Fruit fly (Drosophila melanogaster) whole organism, embryonic: ENCODE measurements around the gene CG32040.

ENCODE experiments used
- B-H1 ChIP-seq: fragments of 200-800 bp; sonication (Bioruptor generic); IDR thresholded peaks from 3 replicates; pipeline ENCODE4 v1.3.6; 2022; ENCODE audit warnings: missing biosample characterization, missing genetic modification characterization
- CG10321 ChIP-seq: fragments of 200-800 bp; sonication (Bioruptor generic); IDR thresholded peaks from 2 replicates; pipeline ENCODE4 v1.3.6; 2022; ENCODE audit warnings: missing biosample characterization, missing genetic modification characterization
- CG12236 ChIP-seq: fragments of 200-800 bp; sonication (Bioruptor generic); optimal IDR thresholded peaks from 2 replicates; lab custom pipeline; 2016; ENCODE audit warnings: missing biosample characterization, missing genetic modification characterization
- CG14014 ChIP-seq: fragments of 200-800 bp; sonication (Bioruptor generic); IDR thresholded peaks from 2 replicates; pipeline ENCODE4 v1.3.6; 2022; ENCODE audit warnings: missing biosample characterization, missing genetic modification characterization
- CG14050 ChIP-seq: fragments of 200-800 bp; sonication (Bioruptor generic); IDR thresholded peaks from 3 replicates; pipeline ENCODE4 v1.3.6; 2022; ENCODE audit warnings: missing biosample characterization, missing genetic modification characterization
- CG1647 ChIP-seq: fragments of 200-800 bp; sonication (Bioruptor generic); optimal IDR thresholded peaks from 3 replicates; lab custom pipeline; 2016; ENCODE audit warnings: missing biosample characterization, missing genetic modification characterization
- CG16863 ChIP-seq: fragments of 200-800 bp; sonication (Bioruptor generic); optimal IDR thresholded peaks from 3 replicates; lab custom pipeline; 2016; ENCODE audit warnings: missing biosample characterization, missing genetic modification characterization
- CG2199 ChIP-seq: fragments of 200-800 bp; sonication (Bioruptor generic); IDR thresholded peaks from 3 replicates; pipeline ENCODE4 v1.3.6; 2022; ENCODE audit warnings: missing biosample characterization, missing genetic modification characterization
- CG2678 ChIP-seq: fragments of 200-800 bp; sonication (Bioruptor generic); optimal IDR thresholded peaks from 3 replicates; lab custom pipeline; 2019; ENCODE audit warnings: missing biosample characterization, mild to moderate bottlenecking, missing genetic modification characterization, moderate library complexity
- CG2875 ChIP-seq: fragments of 200-800 bp; sonication (Bioruptor generic); optimal IDR thresholded peaks from 2 replicates; lab custom pipeline; 2017; ENCODE audit warnings: missing biosample characterization, mild to moderate bottlenecking, missing genetic modification characterization, missing genetic modification reagents
- CG32772 ChIP-seq: fragments of 200-800 bp; sonication (Bioruptor generic); IDR thresholded peaks from 2 replicates; pipeline ENCODE4 v1.3.6; 2022; ENCODE audit warnings: missing biosample characterization, missing genetic modification characterization
- CG3995 ChIP-seq: fragments of 200-800 bp; sonication (Bioruptor generic); optimal IDR thresholded peaks from 3 replicates; lab custom pipeline; 2016; ENCODE audit warnings: missing biosample characterization, missing genetic modification characterization
- CG43689 ChIP-seq: fragments of 200-800 bp; sonication (Bioruptor generic); IDR thresholded peaks from 2 replicates; pipeline ENCODE4 v1.3.6; 2022; ENCODE audit warnings: missing biosample characterization, missing genetic modification characterization
- CG4707 ChIP-seq: fragments of 200-800 bp; sonication (Bioruptor generic); optimal IDR thresholded peaks from 2 replicates; lab custom pipeline; 2018; ENCODE audit warnings: missing biosample characterization, mild to moderate bottlenecking, missing genetic modification characterization, moderate library complexity
- CG7357 ChIP-seq: fragments of 200-800 bp; sonication (Bioruptor generic); IDR thresholded peaks from 3 replicates; pipeline ENCODE4 v1.3.6; 2022; ENCODE audit warnings: missing biosample characterization, missing genetic modification characterization
- CG7372 ChIP-seq: fragments of 200-800 bp; sonication (Bioruptor generic); IDR thresholded peaks from 2 replicates; pipeline ENCODE4 v1.3.6; 2022; ENCODE audit warnings: missing biosample characterization, missing genetic modification characterization
- CG8281 ChIP-seq: fragments of 200-800 bp; sonication (Bioruptor generic); optimal IDR thresholded peaks from 2 replicates; lab custom pipeline; 2018; ENCODE audit warnings: missing biosample characterization, mild to moderate bottlenecking, missing genetic modification characterization, moderate library complexity
- CG9817 ChIP-seq: fragments of 200-800 bp; sonication (Bioruptor generic); optimal IDR thresholded peaks from 2 replicates; lab custom pipeline; 2018; ENCODE audit warnings: missing biosample characterization, mild to moderate bottlenecking, missing genetic modification characterization, moderate library complexity
- Fer2 ChIP-seq: fragments of 200-800 bp; sonication (Bioruptor generic); optimal IDR thresholded peaks from 2 replicates; lab custom pipeline; 2018; ENCODE audit warnings: missing biosample characterization, mild to moderate bottlenecking, missing genetic modification characterization, moderate library complexity
- Hey ChIP-seq: fragments of 200-800 bp; sonication (Bioruptor generic); optimal IDR thresholded peaks from 3 replicates; lab custom pipeline; 2018; ENCODE audit warnings: missing biosample characterization, mild to moderate bottlenecking, missing genetic modification characterization
- Hmr ChIP-seq: fragments of 200-800 bp; sonication (Bioruptor generic); optimal IDR thresholded peaks from 3 replicates; lab custom pipeline; 2017; ENCODE audit warnings: mild to moderate bottlenecking, missing biosample characterization, missing genetic modification reagents, missing genetic modification characterization
- Lpt ChIP-seq: fragments of >200 bp; optimal IDR thresholded peaks from 2 replicates; lab custom pipeline; 2018; ENCODE audit warnings: missing biosample characterization, missing genetic modification characterization
- Med ChIP-seq: fragments of 200-800 bp; sonication (Bioruptor generic); peaks from one replicate; lab custom pipeline; 2016; ENCODE audit warnings: missing biosample characterization, missing genetic modification characterization, mild to moderate bottlenecking, inconsistent platforms, moderate library complexity
- Nf-YA ChIP-seq: fragments of 200-800 bp; sonication (Bioruptor generic); IDR thresholded peaks from 2 replicates; pipeline ENCODE4 v1.3.6; 2022; ENCODE audit warnings: missing biosample characterization, missing genetic modification characterization
- PHDP ChIP-seq: fragments of 200-800 bp; sonication (Bioruptor generic); optimal IDR thresholded peaks from 3 replicates; lab custom pipeline; 2018; ENCODE audit warnings: missing biosample characterization, mild to moderate bottlenecking, missing genetic modification characterization, moderate library complexity
- Side ChIP-seq: fragments of 200-800 bp; sonication (Bioruptor generic); optimal IDR thresholded peaks from 2 replicates; lab custom pipeline; 2016; ENCODE audit warnings: missing biosample characterization, missing genetic modification characterization
- Ssrp ChIP-seq: fragments of 200-800 bp; sonication (Bioruptor generic); optimal IDR thresholded peaks from 2 replicates; lab custom pipeline; 2018; ENCODE audit warnings: missing biosample characterization, mild to moderate bottlenecking, missing genetic modification characterization, moderate library complexity
- Trl ChIP-seq, 3 experiments: fragments of >200 bp in 2 of 3; fragments of 200-800 bp in 1 of 3; sonication (Bioruptor generic) in 1 of 3; optimal IDR thresholded peaks; 2 replicates in 1 of 3; 3 replicates in 2 of 3; lab custom pipeline; 2016 to 2017; ENCODE audit warnings: missing biosample characterization in 1 of 3, missing genetic modification characterization in 1 of 3
- az2 ChIP-seq: fragments of 200-800 bp; sonication (Bioruptor generic); optimal IDR thresholded peaks from 3 replicates; lab custom pipeline; 2016; ENCODE audit warnings: missing biosample characterization, missing genetic modification characterization
- bsh ChIP-seq, 2 experiments: fragments of 200-800 bp; sonication (Bioruptor generic); optimal IDR thresholded peaks; 2 replicates each; lab custom pipeline; 2017 to 2018; ENCODE audit warnings: mild to moderate bottlenecking in 2 of 2, missing biosample characterization in 2 of 2, missing genetic modification characterization in 2 of 2, moderate library complexity in 1 of 2
- dan ChIP-seq: fragments of 200-800 bp; sonication (Bioruptor generic); IDR thresholded peaks from 2 replicates; pipeline ENCODE4 v1.3.6; 2022; ENCODE audit warnings: missing biosample characterization, missing genetic modification characterization
- dimm ChIP-seq: fragments of 200-800 bp; sonication (Bioruptor generic); IDR thresholded peaks from 2 replicates; pipeline ENCODE4 v1.3.6; 2022; ENCODE audit warnings: missing biosample characterization, missing genetic modification characterization
- dmrt99B ChIP-seq: fragments of 200-800 bp; sonication (Bioruptor generic); optimal IDR thresholded peaks from 2 replicates; lab custom pipeline; 2018; ENCODE audit warnings: missing biosample characterization, mild to moderate bottlenecking, missing genetic modification characterization, moderate library complexity
- dysf ChIP-seq: fragments of 200-800 bp; sonication (Bioruptor generic); IDR thresholded peaks from 3 replicates; pipeline ENCODE4 v1.3.6; 2022; ENCODE audit warnings: missing biosample characterization, missing genetic modification characterization
- ewg ChIP-seq: fragments of 200-800 bp; sonication (Bioruptor generic); optimal IDR thresholded peaks from 3 replicates; lab custom pipeline; 2017; ENCODE audit warnings: mild to moderate bottlenecking, missing biosample characterization, missing genetic modification reagents, missing genetic modification characterization
- fd3F ChIP-seq: fragments of 200-800 bp; sonication (Bioruptor generic); optimal IDR thresholded peaks from 2 replicates; lab custom pipeline; 2018; ENCODE audit warnings: missing biosample characterization, mild to moderate bottlenecking, missing genetic modification characterization, moderate library complexity
- grn ChIP-seq: fragments of 200-800 bp; sonication (Bioruptor generic); optimal IDR thresholded peaks from 3 replicates; lab custom pipeline; 2017; ENCODE audit warnings: missing biosample characterization, missing genetic modification characterization
- gsb ChIP-seq: fragments of 200-800 bp; sonication (Bioruptor generic); IDR thresholded peaks from 2 replicates; pipeline ENCODE4 v1.3.6; 2022; ENCODE audit warnings: missing biosample characterization, missing genetic modification characterization
- hbn ChIP-seq: fragments of 200-800 bp; sonication (Bioruptor generic); IDR thresholded peaks from 2 replicates; pipeline ENCODE4 v1.3.6; 2022; ENCODE audit warnings: missing biosample characterization, missing genetic modification characterization; ENCODE audit not compliant: partially characterized antibody
- hkb ChIP-seq, 2 experiments: fragments of 200-800 bp in 1 of 2; fragments of >200 bp in 1 of 2; sonication (Bioruptor generic) in 1 of 2; IDR thresholded peaks in 1 of 2; optimal IDR thresholded peaks in 1 of 2; 2 replicates each; pipeline versions ENCODE4 v1.3.6 to Lab custom; 2017 to 2022; ENCODE audit warnings: missing biosample characterization in 1 of 2, missing genetic modification characterization in 1 of 2
- jing ChIP-seq: fragments of 200-800 bp; sonication (Bioruptor generic); optimal IDR thresholded peaks from 2 replicates; lab custom pipeline; 2018; ENCODE audit warnings: missing biosample characterization, mild to moderate bottlenecking, missing genetic modification characterization
- maf-S ChIP-seq: fragments of 200-800 bp; sonication (Bioruptor generic); optimal IDR thresholded peaks from 2 replicates; lab custom pipeline; 2016; ENCODE audit warnings: missing biosample characterization, missing genetic modification characterization
- peb ChIP-seq: fragments of 200-800 bp; sonication (Bioruptor generic); IDR thresholded peaks from 2 replicates; pipeline ENCODE4 v1.3.6; 2022; ENCODE audit warnings: missing biosample characterization, missing genetic modification characterization
- pzg ChIP-seq: fragments of 200-800 bp; sonication (Bioruptor generic); optimal IDR thresholded peaks from 3 replicates; lab custom pipeline; 2018; ENCODE audit warnings: missing biosample characterization, mild to moderate bottlenecking, missing genetic modification characterization, moderate library complexity
- schlank ChIP-seq: fragments of 200-800 bp; sonication (Bioruptor generic); optimal IDR thresholded peaks from 2 replicates; lab custom pipeline; 2018; ENCODE audit warnings: missing biosample characterization, mild to moderate bottlenecking, missing genetic modification characterization
- sim ChIP-seq: fragments of 200-800 bp; sonication (Bioruptor generic); IDR thresholded peaks from 2 replicates; pipeline ENCODE4 v1.3.6; 2022; ENCODE audit warnings: missing biosample characterization, missing genetic modification characterization
- sr ChIP-seq: fragments of 200-800 bp; sonication (Bioruptor generic); IDR thresholded peaks from 3 replicates; pipeline ENCODE4 v1.3.6; 2022; ENCODE audit warnings: missing biosample characterization, missing genetic modification characterization
- stc ChIP-seq: fragments of 200-800 bp; sonication (Bioruptor generic); IDR thresholded peaks from 2 replicates; pipeline ENCODE4 v1.3.6; 2022; ENCODE audit warnings: missing biosample characterization, missing genetic modification characterization
- wdn ChIP-seq: fragments of 200-800 bp; sonication (Bioruptor generic); IDR thresholded peaks from 2 replicates; pipeline ENCODE4 v1.3.6; 2022; ENCODE audit warnings: missing biosample characterization, missing genetic modification characterization
- wor ChIP-seq: fragments of 200-800 bp; sonication (Bioruptor generic); IDR thresholded peaks from 2 replicates; pipeline ENCODE4 v1.3.6; 2022; ENCODE audit warnings: missing biosample characterization, missing genetic modification characterization

Gene CG32040

DNA sequence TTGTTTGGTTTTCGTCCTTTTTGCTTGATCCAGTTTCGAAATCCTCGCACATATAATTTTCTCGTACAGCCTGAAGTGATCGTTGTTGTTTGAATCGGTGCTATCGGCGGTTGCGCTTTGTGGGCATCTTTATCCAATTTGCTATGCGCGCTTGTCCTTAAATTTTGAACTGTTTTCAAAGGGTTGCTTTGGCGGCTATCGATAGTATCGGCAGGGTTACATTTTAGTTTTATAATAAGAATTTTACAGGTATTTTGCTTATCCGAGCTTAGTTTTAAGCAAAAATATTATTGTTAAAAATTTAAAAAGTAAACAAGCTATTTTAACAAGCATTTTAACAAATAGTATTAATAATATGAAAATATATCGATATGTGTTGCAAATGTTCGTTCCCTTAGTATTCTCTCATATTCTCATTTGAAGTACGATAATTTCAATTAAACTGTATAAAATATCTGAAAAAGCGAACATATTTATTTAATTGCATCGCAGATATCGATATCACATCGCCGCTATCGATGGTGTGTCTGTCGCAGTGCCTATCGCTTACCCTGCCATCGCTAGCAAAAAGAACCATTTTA lies 13.1 kb downstream of the CG32040 start, which contains the start of the genes Klp67A and CG4452:
Gene Klp67A, minus strand, starts transcription at position 197 of the 581 bp plus-strand sequence.
Gene CG4452, plus strand, starts transcription at position 528 of the 581 bp plus-strand sequence.
- TF ChIP-seq CG16863 (no peak), dysf (GFP tag; lab: Robert Waterston, UW) (peak; percentile 34; the same call in 2 of the 3 replicates), dimm (GFP tag; lab: Robert Waterston, UW) (no peak), Med (GFP tag; lab: Kevin White, UChicago) (peak; percentile 87), CG4707 (no peak), az2 (GFP tag; lab: Kevin White, UChicago) (peak; percentile 38), peb (GFP tag; lab: Robert Waterston, UW) (no peak), CG3995 (GFP tag; lab: Kevin White, UChicago) (peak; percentile 85), CG10321 (GFP tag; lab: Robert Waterston, UW) (no peak), dmrt99B (tag; lab: Kevin White, UChicago) (no peak), Side (no peak), CG14014 (peak; percentile 10; the same call in 1 of the 2 replicates), sim (GFP tag; lab: Robert Waterston, UW) (no peak), PHDP (tag; lab: Kevin White, UChicago) (peak; percentile 47), Fer2 (no peak), schlank (tag; lab: Kevin White, UChicago) (no peak), ewg (peak; percentile 50), Nf-YA (GFP tag; lab: Robert Waterston, UW) (no peak), fd3F (GFP tag; lab: Kevin White, UChicago) (peak; percentile 11), CG2678 (tag; lab: Kevin White, UChicago) (no peak), CG2199 (no peak), CG9817 (tag; lab: Kevin White, UChicago) (peak; percentile 43), Trl (optimal IDR thresholded peaks at IDR 0.05; lab: Kevin White, UChicago) (no peak), Trl (GFP tag; optimal IDR thresholded peaks at IDR 0.05; lab: Kevin White, UChicago) (no peak), CG1647 (no peak), dan (GFP tag; lab: Robert Waterston, UW) (no peak), CG2875 (GFP tag; lab: Kevin White, UChicago) (no peak), gsb (GFP tag; lab: Robert Waterston, UW) (no peak), Lpt (no peak), jing (GFP tag; lab: Kevin White, UChicago) (no peak), pzg (GFP tag; lab: Kevin White, UChicago) (peak; percentile 57), stc (GFP tag; lab: Robert Waterston, UW) (no peak), CG12236 (GFP tag; lab: Kevin White, UChicago) (no peak), CG32772 (GFP tag; lab: Robert Waterston, UW) (no peak), sr (GFP tag; lab: Robert Waterston, UW) (no peak), hbn (peak; percentile 83), Hey (no peak), CG8281 (tag; lab: Kevin White, UChicago) (no peak), grn (GFP tag; lab: Kevin White, UChicago) (no peak), CG7372 (no peak), Ssrp (tag; lab: Kevin White, UChicago) (peak; percentile 32), B-H1 (GFP tag; lab: Robert Waterston, UW) (no peak), CG14050 (GFP tag; lab: Robert Waterston, UW) (0 out of 3 replicates have a peak, but pooled peaks have one; percentile 9), Hmr (GFP tag; lab: Kevin White, UChicago) (no peak), hkb (optimal IDR thresholded peaks at IDR 0.05; lab: Kevin White, UChicago) (no peak), hkb (GFP tag; IDR thresholded peaks at IDR 0.05; lab: Robert Waterston, UW) (no peak), CG43689 (no peak), CG7357 (no peak), wor (GFP tag; lab: Robert Waterston, UW) (no peak), wdn (GFP tag; lab: Robert Waterston, UW) (no peak), maf-S (GFP tag; lab: Kevin White, UChicago) (no peak), bsh (GFP tag; optimal IDR thresholded peaks at IDR 0.05; lab: Kevin White, UChicago) (peak in 1 of 2 experiments; percentile 23)
